Worm (Caenorhabditis elegans): ENCODE results near the gene ceh-99.

ce11 chrII:12535297-12535803, 15.6 kb downstream of the ceh-99 start, which contains the start of gene nimk-1:
- TF ChIP-seq hmbx-1 (tag; optimal IDR thresholded peaks at IDR 0.05) (no peak), hnd-1 (tag; optimal IDR thresholded peaks at IDR 0.05) (no peak), tbx-11 (GFP tag; IDR thresholded peaks at IDR 0.05) (no peak)

Data from whole organism, early embryonic.